Worm (Caenorhabditis elegans) whole organism, L2 larva: ENCODE measurements around the gene F33A8.4.

Experiments
- C34F6.9 ChIP-seq: fragments of 150-350 bp; optimal IDR thresholded peaks from 2 replicates; lab custom pipeline; 2014; ENCODE audit warnings: missing biosample characterization, missing genetic modification characterization
- F13H6.1 ChIP-seq: sonication (generic microtip); optimal IDR thresholded peaks from 2 replicates; lab custom pipeline; 2016; ENCODE audit warnings: missing genetic modification characterization, missing compliant biosample characterization
- ZK546.5 ChIP-seq: sonication (generic microtip); optimal IDR thresholded peaks from 2 replicates; lab custom pipeline; 2017; ENCODE audit warnings: missing biosample characterization, missing genetic modification characterization
- aly-2 ChIP-seq: fragments of 150-350 bp; optimal IDR thresholded peaks from 2 replicates; lab custom pipeline; 2014; ENCODE audit warnings: missing biosample characterization, missing genetic modification characterization
- ama-1 ChIP-seq: fragments of 150-350 bp; optimal IDR thresholded peaks from 2 replicates; lab custom pipeline; 2018; ENCODE audit warnings: inconsistent platforms
- blmp-1 ChIP-seq: sonication (generic microtip); optimal IDR thresholded peaks from 2 replicates; lab custom pipeline; 2017; ENCODE audit warnings: missing genetic modification characterization, mild to moderate bottlenecking, missing compliant biosample characterization, antibody characterized with exemption, moderate library complexity; ENCODE audit not compliant: insufficient read depth
- ceh-16 ChIP-seq: fragments of 150-350 bp; optimal IDR thresholded peaks from 2 replicates; lab custom pipeline; 2014; ENCODE audit warnings: missing biosample characterization, missing genetic modification characterization
- ceh-82 ChIP-seq: fragments of 150-350 bp; optimal IDR thresholded peaks from 2 replicates; lab custom pipeline; 2014; ENCODE audit warnings: missing biosample characterization, missing genetic modification characterization
- dmd-4 ChIP-seq: sonication (generic microtip); optimal IDR thresholded peaks from 2 replicates; lab custom pipeline; 2017; ENCODE audit warnings: missing biosample characterization, missing genetic modification characterization
- egl-27 ChIP-seq: sonication (generic microtip); optimal IDR thresholded peaks from 3 replicates; lab custom pipeline; 2017; ENCODE audit warnings: missing biosample characterization, missing genetic modification reagents, missing genetic modification characterization
- elt-3 ChIP-seq: sonication (generic microtip); optimal IDR thresholded peaks from 2 replicates; lab custom pipeline; 2017; ENCODE audit warnings: missing biosample characterization, missing genetic modification characterization
- gmeb-1 ChIP-seq: fragments of 150-350 bp; optimal IDR thresholded peaks from 2 replicates; lab custom pipeline; 2014; ENCODE audit warnings: missing biosample characterization, missing genetic modification characterization
- lin-11 ChIP-seq: fragments of 150-350 bp; sonication (generic microtip); optimal IDR thresholded peaks from 2 replicates; lab custom pipeline; 2014; ENCODE audit warnings: missing biosample characterization, missing genetic modification characterization, inconsistent platforms, mixed read lengths
- lin-13 ChIP-seq: fragments of 150-350 bp; optimal IDR thresholded peaks from 2 replicates; lab custom pipeline; 2014; ENCODE audit warnings: missing biosample characterization, missing genetic modification reagents, missing genetic modification characterization
- lsy-2 ChIP-seq, 2 experiments: fragments of 150-350 bp in 1 of 2; sonication (generic microtip) in 1 of 2; optimal IDR thresholded peaks; 2 replicates each; lab custom pipeline; 2014 to 2017; ENCODE audit warnings: missing biosample characterization in 2 of 2, missing genetic modification characterization in 2 of 2
- mab-5 ChIP-seq: fragments of 150-350 bp; optimal IDR thresholded peaks from 2 replicates; lab custom pipeline; 2014; ENCODE audit warnings: missing biosample characterization, missing genetic modification characterization
- mdl-1 ChIP-seq, 2 experiments: fragments of 150-350 bp in 1 of 2; sonication (generic microtip) in 1 of 2; optimal IDR thresholded peaks; 2 replicates each; lab custom pipeline; 2017; ENCODE audit warnings: missing biosample characterization in 2 of 2, missing genetic modification characterization in 2 of 2
- nhr-10 ChIP-seq: sonication (generic microtip); optimal IDR thresholded peaks from 2 replicates; lab custom pipeline; 2017; ENCODE audit warnings: missing biosample characterization, missing genetic modification characterization
- nhr-11 ChIP-seq: fragments of 150-350 bp; optimal IDR thresholded peaks from 2 replicates; lab custom pipeline; 2014; ENCODE audit warnings: missing biosample characterization, missing genetic modification characterization
- nhr-12 ChIP-seq: fragments of 150-350 bp; optimal IDR thresholded peaks from 2 replicates; lab custom pipeline; 2014; ENCODE audit warnings: missing biosample characterization, missing genetic modification characterization
- nhr-129 ChIP-seq: fragments of 150-350 bp; optimal IDR thresholded peaks from 2 replicates; lab custom pipeline; 2014; ENCODE audit warnings: missing biosample characterization, missing genetic modification characterization
- nhr-21 ChIP-seq: fragments of 150-350 bp; optimal IDR thresholded peaks from 2 replicates; lab custom pipeline; 2014; ENCODE audit warnings: missing biosample characterization, missing genetic modification characterization
- nhr-23 ChIP-seq: fragments of 150-350 bp; optimal IDR thresholded peaks from 2 replicates; lab custom pipeline; 2014; ENCODE audit warnings: missing biosample characterization, missing genetic modification reagents, missing genetic modification characterization
- nhr-237 ChIP-seq: fragments of 150-350 bp; optimal IDR thresholded peaks from 2 replicates; lab custom pipeline; 2014; ENCODE audit warnings: missing biosample characterization, missing genetic modification characterization
- nhr-6 ChIP-seq: fragments of 150-350 bp; optimal IDR thresholded peaks from 2 replicates; lab custom pipeline; 2014; ENCODE audit warnings: missing biosample characterization, missing genetic modification characterization
- sem-4 ChIP-seq: fragments of 150-350 bp; optimal IDR thresholded peaks from 2 replicates; lab custom pipeline; 2014; ENCODE audit warnings: missing biosample characterization, missing genetic modification reagents, missing genetic modification characterization
- sma-3 ChIP-seq: sonication (generic microtip); optimal IDR thresholded peaks from 2 replicates; lab custom pipeline; 2016; ENCODE audit warnings: missing genetic modification reagents, missing genetic modification characterization, missing compliant biosample characterization
- sma-9 ChIP-seq, 2 experiments: fragments of 150-350 bp in 1 of 2; sonication (generic microtip) in 1 of 2; optimal IDR thresholded peaks; 2 replicates each; lab custom pipeline; 2014 to 2016; ENCODE audit warnings: missing genetic modification characterization in 2 of 2, mild to moderate bottlenecking in 1 of 2, missing biosample characterization in 1 of 2, missing compliant biosample characterization in 1 of 2, missing genetic modification reagents in 1 of 2, moderate library complexity in 1 of 2
- snpc-4 ChIP-seq: fragments of 150-350 bp; optimal IDR thresholded peaks from 2 replicates; lab custom pipeline; 2014; ENCODE audit warnings: missing biosample characterization, missing genetic modification characterization
- unc-39 ChIP-seq: fragments of 150-350 bp; optimal IDR thresholded peaks from 2 replicates; lab custom pipeline; 2014; ENCODE audit warnings: missing biosample characterization, missing genetic modification characterization
- unc-55 ChIP-seq: fragments of 150-350 bp; sonication (generic microtip); optimal IDR thresholded peaks from 3 replicates; lab custom pipeline; 2014; ENCODE audit warnings: missing biosample characterization, missing genetic modification reagents, missing genetic modification characterization
- unc-62 ChIP-seq: fragments of 150-350 bp; optimal IDR thresholded peaks from 2 replicates; lab custom pipeline; 2014; ENCODE audit warnings: missing biosample characterization, missing genetic modification reagents, missing genetic modification characterization
- zag-1 ChIP-seq: fragments of 150-350 bp; optimal IDR thresholded peaks from 2 replicates; lab custom pipeline; 2014; ENCODE audit warnings: missing biosample characterization, missing genetic modification characterization
- ztf-1 ChIP-seq: fragments of 200-800 bp; sonication (Bioruptor generic); conservative IDR thresholded peaks from 2 replicates; pipeline ENCODE4 v1.3.6; 2022; ENCODE audit warnings: missing genetic modification characterization, missing compliant biosample characterization
- ztf-4 ChIP-seq: fragments of 150-350 bp; optimal IDR thresholded peaks from 2 replicates; lab custom pipeline; 2014; ENCODE audit warnings: missing biosample characterization, missing genetic modification characterization

Gene F33A8.4

ce11 chrII:11096233-11096632 lies 47.4 kb upstream of the F33A8.4 start, which contains the start of gene nbs-1:
nbs-1 (minus strand) TSS chrII:11096478.
- TF ChIP-seq C34F6.9 (no peak), sma-9 (GFP tag; optimal IDR thresholded peaks at IDR 0.05; lab: Kevin White, UChicago) (no peak), sma-9 (tag; optimal IDR thresholded peaks at IDR 0.05; lab: Kevin White, UChicago) (no peak), dmd-4 (tag; lab: Kevin White, UChicago) (no peak), mab-5 (no peak), gmeb-1 (tag; lab: Kevin White, UChicago) (no peak), nhr-23 (tag; lab: Kevin White, UChicago) (no peak), lin-13 (no peak), egl-27 (no peak), nhr-6 (tag; lab: Kevin White, UChicago) (no peak), F13H6.1 (tag; lab: Kevin White, UChicago) (no peak), ama-1 (lab: Kevin White, UChicago) (no peak), nhr-129 (no peak), blmp-1 (no peak), ceh-82 (tag; lab: Kevin White, UChicago) (no peak), lin-11 (tag; lab: Kevin White, UChicago) (no peak)

ce11 chrII:11094431-11094830 lies 45.6 kb upstream of the F33A8.4 start:
- TF ChIP-seq unc-62 = no peak
- no peak for TF ChIP-seq nhr-12 (tag; lab: Kevin White, UChicago)
- TF ChIP-seq nhr-23 (tag; lab: Kevin White, UChicago) = no peak
- no peak for TF ChIP-seq lsy-2 (tag; optimal IDR thresholded peaks at IDR 0.05; lab: Kevin White, UChicago)
- no peak for TF ChIP-seq sem-4 (tag; lab: Kevin White, UChicago)
- TF ChIP-seq unc-55 = no peak
- TF ChIP-seq ztf-4 = no peak
- TF ChIP-seq zag-1 (tag; lab: Kevin White, UChicago) = no peak

ce11 chrII:11092413-11092812 lies 43.6 kb upstream of the F33A8.4 start, which contains the start of gene rpl-42:
rpl-42 (plus strand) TSS chrII:11092713.
- TF ChIP-seq mdl-1 (tag; optimal IDR thresholded peaks at IDR 0.05; lab: Kevin White, UChicago) = no peak

DNA sequence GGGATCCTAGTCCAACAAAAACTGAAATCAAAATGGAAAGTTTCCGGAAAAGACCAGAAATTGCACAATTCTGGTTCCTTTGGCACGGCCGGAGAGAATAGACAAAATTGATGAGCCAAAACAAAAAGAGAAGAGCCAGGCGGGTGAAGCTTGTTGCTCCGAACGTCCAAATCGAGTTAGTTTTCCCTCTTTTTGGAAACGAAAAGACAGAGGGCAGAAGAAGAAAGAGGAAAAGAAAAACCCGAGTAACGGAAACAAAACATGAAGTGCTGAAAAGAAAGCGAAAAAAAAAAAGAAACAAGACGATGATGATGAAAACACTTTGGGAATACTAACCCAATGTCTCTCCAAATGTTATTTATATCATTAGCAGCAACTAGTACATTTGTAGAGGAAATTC lies 42.7 kb upstream of the F33A8.4 start:
- TF ChIP-seq elt-3 (tag; lab: Kevin White, UChicago) = no peak
- no peak for TF ChIP-seq sma-3 (GFP tag; lab: Kevin White, UChicago)
- TF ChIP-seq nhr-23 (tag; lab: Kevin White, UChicago) = no peak
- no peak for TF ChIP-seq nhr-129
- TF ChIP-seq ceh-82 (tag; lab: Kevin White, UChicago) = no peak
- no peak for TF ChIP-seq nhr-11 (tag; lab: Kevin White, UChicago)
- TF ChIP-seq unc-62 = no peak
- no peak for TF ChIP-seq nhr-237
- TF ChIP-seq F13H6.1 (tag; lab: Kevin White, UChicago) = no peak
- no peak for TF ChIP-seq ZK546.5
- TF ChIP-seq egl-27 = no peak
- TF ChIP-seq ceh-16 (tag; lab: Kevin White, UChicago) = no peak
- no peak for TF ChIP-seq snpc-4 (tag; lab: Kevin White, UChicago)
- no peak for TF ChIP-seq zag-1 (tag; lab: Kevin White, UChicago)

DNA sequence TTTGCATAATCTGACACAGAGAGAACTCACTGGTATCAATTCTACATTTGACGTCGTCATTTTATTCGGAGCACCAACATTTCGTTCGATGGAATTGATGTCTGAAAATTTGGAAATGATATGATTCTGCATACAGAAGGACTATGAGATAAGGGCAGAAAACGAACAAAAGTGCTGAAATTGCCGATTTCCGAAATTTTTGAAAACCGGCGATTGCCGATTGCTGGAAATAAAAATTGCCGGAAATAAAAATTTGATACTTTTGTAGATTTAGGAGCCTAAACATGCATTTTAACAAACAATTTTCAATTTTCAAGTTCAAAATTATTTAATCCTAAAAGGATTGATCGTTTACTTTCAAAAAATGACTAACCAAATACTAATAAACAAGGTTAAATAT lies 40.5 kb upstream of the F33A8.4 start, which contains the start of gene unc-53:
TSS of gene unc-53 (minus strand) at position 101 of the 400 bp plus-strand sequence.
- TF ChIP-seq unc-62 = no peak
- no peak for TF ChIP-seq nhr-21
- no peak for TF ChIP-seq aly-2
- no peak for TF ChIP-seq nhr-10 (tag; lab: Kevin White, UChicago)
- TF ChIP-seq unc-39 = no peak

DNA sequence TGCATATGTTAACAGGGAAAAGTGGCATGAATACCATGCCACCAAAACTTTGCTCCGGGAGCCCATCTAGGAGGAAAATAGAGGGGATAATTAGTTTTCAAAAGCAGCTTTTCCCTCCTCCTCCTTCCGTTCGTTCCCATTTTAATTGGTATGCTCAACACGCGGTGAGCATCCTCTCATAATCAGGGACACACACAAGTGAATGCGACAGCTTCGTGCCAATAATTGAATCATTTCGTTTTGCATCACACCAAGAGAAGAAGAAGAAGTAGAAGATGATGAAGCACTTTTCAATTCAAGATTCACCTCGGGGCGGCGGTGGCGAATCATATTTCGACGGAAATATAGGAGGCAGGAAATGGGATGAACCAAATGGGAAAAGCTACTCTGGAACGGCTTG lies 39.3 kb upstream of the F33A8.4 start:
- TF ChIP-seq lin-13 = no peak
- no peak for TF ChIP-seq nhr-11 (tag; lab: Kevin White, UChicago)
- TF ChIP-seq blmp-1 = no peak
- no peak for TF ChIP-seq F13H6.1 (tag; lab: Kevin White, UChicago)
- TF ChIP-seq lsy-2 (tag; optimal IDR thresholded peaks at IDR 0.05; lab: Kevin White, UChicago) = no peak
- TF ChIP-seq gmeb-1 (tag; lab: Kevin White, UChicago) = no peak
- TF ChIP-seq ztf-1 (GFP tag; lab: Robert Waterston, UW) = no peak
- no peak for TF ChIP-seq aly-2
